Fruit fly (Drosophila melanogaster): ENCODE results near the gene mahe.

DNA sequence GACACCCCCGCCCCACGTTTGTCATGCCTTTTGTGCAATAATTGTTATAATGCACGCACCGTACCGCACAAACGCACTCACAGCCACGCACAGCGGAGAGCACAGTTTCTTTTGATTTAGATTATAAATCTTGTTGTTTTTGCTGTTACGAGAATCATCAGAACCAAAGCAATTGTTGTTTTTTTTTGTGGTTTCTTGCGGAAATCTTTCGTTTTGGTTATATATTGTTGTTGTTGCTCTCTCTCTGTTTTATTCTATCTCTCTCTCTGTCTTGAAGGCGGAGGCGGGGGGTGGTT, 36.6 kb upstream of the mahe start:
- no peak for TF ChIP-seq CG10348 (GFP tag; IDR thresholded peaks at IDR 0.05)
- TF ChIP-seq CG17806 (tag; optimal IDR thresholded peaks at IDR 0.05) = no peak
- no peak for TF ChIP-seq D1 (tag; optimal IDR thresholded peaks at IDR 0.05)
- TF ChIP-seq Pif1B (GFP tag; optimal IDR thresholded peaks at IDR 0.05) = no peak
- no peak for TF ChIP-seq CG15710 (tag; optimal IDR thresholded peaks at IDR 0.05)
- TF ChIP-seq Snoo (tag; optimal IDR thresholded peaks at IDR 0.05) = no peak
- no peak for TF ChIP-seq Ets98B (GFP tag; IDR thresholded peaks at IDR 0.05)
- no peak for TF ChIP-seq Pif1A (GFP tag; optimal IDR thresholded peaks at IDR 0.05)
- no peak for TF ChIP-seq CG34367 (tag; optimal IDR thresholded peaks at IDR 0.05)
- TF ChIP-seq CG14655 (GFP tag; optimal IDR thresholded peaks at IDR 0.05) = no peak
- TF ChIP-seq CG13204 (GFP tag; optimal IDR thresholded peaks at IDR 0.05) = no peak
